Worm (Caenorhabditis elegans) whole organism, L1 larva: ENCODE results near the gene cyp-33C3.

Experiments
- grh-1 ChIP-seq: fragments of 200-800 bp; sonication (Bioruptor generic); IDR thresholded peaks from 2 replicates; pipeline ENCODE4 v1.3.6; 2022; ENCODE audit warnings: missing genetic modification reagents, missing genetic modification characterization, missing compliant biosample characterization
- hlh-17 ChIP-seq: fragments of 200-800 bp; sonication (Bioruptor generic); optimal IDR thresholded peaks from 2 replicates; lab custom pipeline; 2018; ENCODE audit warnings: missing genetic modification characterization, mild to moderate bottlenecking, missing compliant biosample characterization, moderate library complexity, borderline replicate concordance
- hlh-4 ChIP-seq: sonication (generic microtip); optimal IDR thresholded peaks from 2 replicates; lab custom pipeline; 2016; ENCODE audit warnings: mild to moderate bottlenecking, missing genetic modification characterization, missing compliant biosample characterization
- mdl-1 ChIP-seq, 2 experiments: fragments of 150-350 bp; optimal IDR thresholded peaks; 2 replicates each; lab custom pipeline; 2014 to 2017; ENCODE audit warnings: missing biosample characterization in 2 of 2, missing genetic modification characterization in 2 of 2, inconsistent platforms in 1 of 2
- mef-2 ChIP-seq: fragments of 150-350 bp; optimal IDR thresholded peaks from 2 replicates; lab custom pipeline; 2014; ENCODE audit warnings: missing biosample characterization, missing genetic modification characterization
- nhr-47 ChIP-seq: sonication (generic microtip); optimal IDR thresholded peaks from 2 replicates; lab custom pipeline; 2016; ENCODE audit warnings: mild to moderate bottlenecking, missing genetic modification characterization, moderate library complexity, missing compliant biosample characterization
- unc-130 ChIP-seq: fragments of 150-350 bp; optimal IDR thresholded peaks from 2 replicates; lab custom pipeline; 2017; ENCODE audit warnings: missing biosample characterization, missing genetic modification characterization, inconsistent platforms

ce11 chrV:2216927-2217326 lies 25.7 kb upstream of the cyp-33C3 start:
- TF ChIP-seq unc-130 (tag; lab: Kevin White, UChicago) = no peak
- TF ChIP-seq hlh-4 (tag; lab: Kevin White, UChicago) = no peak
- no peak for TF ChIP-seq mdl-1 (tag; optimal IDR thresholded peaks at IDR 0.05; lab: Kevin White, UChicago)
- TF ChIP-seq mef-2 (tag; lab: Kevin White, UChicago) = no peak
- TF ChIP-seq grh-1 (GFP tag; lab: Robert Waterston, UW) = no peak
- no peak for TF ChIP-seq hlh-17
- TF ChIP-seq nhr-47 = no peak
